Worm (Caenorhabditis elegans) whole organism, early embryonic: ENCODE measurements around the gene C56A3.8.

Source experiments
- B0310.2 ChIP-seq: sonication (generic microtip); optimal IDR thresholded peaks from 2 replicates; lab custom pipeline; 2016; ENCODE audit warnings: mild to moderate bottlenecking, missing genetic modification characterization, missing compliant biosample characterization
- F13C5.2 ChIP-seq: sonication (generic microtip); optimal IDR thresholded peaks from 2 replicates; lab custom pipeline; 2017; ENCODE audit warnings: mild to moderate bottlenecking, missing genetic modification characterization, inconsistent platforms, missing compliant biosample characterization
- aly-1 ChIP-seq: sonication (generic microtip); optimal IDR thresholded peaks from 2 replicates; lab custom pipeline; 2016; ENCODE audit warnings: missing genetic modification characterization, missing compliant biosample characterization
- ama-1 ChIP-seq: fragments of 150-350 bp; optimal IDR thresholded peaks from 2 replicates; lab custom pipeline; 2014
- ceh-13 ChIP-seq: fragments of 200-800 bp; sonication (Bioruptor generic); optimal IDR thresholded peaks from 2 replicates; lab custom pipeline; 2018; ENCODE audit warnings: mild to moderate bottlenecking, missing genetic modification characterization, missing compliant biosample characterization
- ceh-36 ChIP-seq: sonication (generic microtip); optimal IDR thresholded peaks from 2 replicates; lab custom pipeline; 2016; ENCODE audit warnings: missing genetic modification characterization, inconsistent platforms, missing compliant biosample characterization
- ets-7 ChIP-seq: sonication (generic microtip); optimal IDR thresholded peaks from 2 replicates; lab custom pipeline; 2016; ENCODE audit warnings: missing genotype, missing genetic modification characterization, missing compliant biosample characterization
- flt-1 ChIP-seq: fragments of 200-800 bp; sonication (Bioruptor generic); IDR thresholded peaks from 2 replicates; pipeline ENCODE4 v1.3.6; 2022; ENCODE audit warnings: missing genetic modification characterization, missing compliant biosample characterization
- hmbx-1 ChIP-seq: sonication (generic microtip); optimal IDR thresholded peaks from 2 replicates; lab custom pipeline; 2016; ENCODE audit warnings: mild to moderate bottlenecking, missing genetic modification characterization, missing compliant biosample characterization
- hmg-4 ChIP-seq: fragments of 200-800 bp; sonication (Bioruptor generic); optimal IDR thresholded peaks from 2 replicates; lab custom pipeline; 2018; ENCODE audit warnings: mild to moderate bottlenecking, missing genetic modification characterization, missing compliant biosample characterization
- hnd-1 ChIP-seq: sonication (generic microtip); optimal IDR thresholded peaks from 2 replicates; lab custom pipeline; 2016; ENCODE audit warnings: missing genetic modification characterization, missing compliant biosample characterization
- pes-1 ChIP-seq: fragments of 200-800 bp; sonication (Bioruptor generic); IDR thresholded peaks from 2 replicates; pipeline ENCODE4 v1.3.6; 2022; ENCODE audit warnings: missing genetic modification reagents, missing genetic modification characterization, missing compliant biosample characterization
- scrt-1 ChIP-seq: fragments of 200-800 bp; sonication (Bioruptor generic); IDR thresholded peaks from 2 replicates; pipeline ENCODE4 v1.3.6; 2022; ENCODE audit warnings: missing genetic modification characterization, missing compliant biosample characterization
- sea-1 ChIP-seq: fragments of 200-800 bp; sonication (Bioruptor generic); conservative IDR thresholded peaks from 2 replicates; pipeline ENCODE4 v1.3.6; 2022; ENCODE audit warnings: missing genetic modification characterization, missing compliant biosample characterization
- tbx-11 ChIP-seq: fragments of 200-800 bp; sonication (Bioruptor generic); IDR thresholded peaks from 2 replicates; pipeline ENCODE4 v1.3.6; 2022; ENCODE audit warnings: missing genetic modification characterization, missing compliant biosample characterization
- tbx-37 ChIP-seq: fragments of 200-800 bp; sonication (Bioruptor generic); conservative IDR thresholded peaks from 2 replicates; pipeline ENCODE4 v1.3.6; 2022; ENCODE audit warnings: missing genetic modification reagents, missing genetic modification characterization, missing compliant biosample characterization
- tra-4 ChIP-seq: sonication (generic microtip); optimal IDR thresholded peaks from 2 replicates; lab custom pipeline; 2017; ENCODE audit warnings: missing genetic modification characterization, missing compliant biosample characterization

The C56A3.8 gene

ce11 chrV:13551601-13552000 is 8.5 kb upstream of the C56A3.8 start, which contains the start of the genes C56A3.4 and C56A3.5:
Gene C56A3.4, minus strand, starts transcription at chrV:13551754.
Gene C56A3.5, plus strand, starts transcription at chrV:13551967.
- TF ChIP-seq ceh-36 (tag; lab: Kevin White, UChicago): no peak
- TF ChIP-seq aly-1 (tag; lab: Kevin White, UChicago): no peak
- TF ChIP-seq F13C5.2 (tag; lab: Kevin White, UChicago): no peak
- no peak for TF ChIP-seq ama-1 (lab: Kevin White, UChicago)

DNA sequence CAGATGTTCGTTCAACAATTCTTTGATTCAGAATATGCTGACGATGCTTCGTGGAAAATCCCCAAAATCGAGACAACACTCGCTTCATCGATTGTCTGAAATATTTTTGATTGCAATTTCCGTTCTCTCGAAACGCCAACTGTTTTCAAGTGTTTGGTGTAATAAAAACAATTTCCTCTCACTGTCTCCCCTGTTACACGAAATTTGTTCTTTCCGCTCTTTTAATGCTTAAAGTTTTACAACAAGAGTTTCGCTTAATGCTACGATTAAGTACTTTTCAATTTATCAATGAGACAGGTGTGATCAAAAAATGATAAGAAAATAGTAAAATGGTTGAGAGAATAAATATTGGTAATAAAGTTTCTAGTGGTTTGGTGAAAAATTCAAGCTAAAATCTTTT is 3.8 kb upstream of the C56A3.8 start, which contains the start of gene C56A3.6:
Gene C56A3.6 (minus strand): TSS at position 101 of the 400 bp plus-strand sequence.
- no peak for TF ChIP-seq ets-7 (tag; lab: Kevin White, UChicago)
- TF ChIP-seq ceh-13: no peak
- TF ChIP-seq tbx-37 (GFP tag; lab: Robert Waterston, UW): no peak
- no peak for TF ChIP-seq hmbx-1 (tag; lab: Kevin White, UChicago)
- no peak for TF ChIP-seq pes-1 (GFP tag; lab: Robert Waterston, UW)
- no peak for TF ChIP-seq scrt-1 (GFP tag; lab: Robert Waterston, UW)

ce11 chrV:13556746-13557145 is 3.3 kb upstream of the C56A3.8 start, which contains the start of gene cav-2:
Gene cav-2, plus strand, starts transcription at chrV:13557104.
- TF ChIP-seq F13C5.2 (tag; lab: Kevin White, UChicago) (no peak), ceh-13 (no peak), hmbx-1 (tag; lab: Kevin White, UChicago) (no peak), ceh-36 (tag; lab: Kevin White, UChicago) (no peak), tbx-11 (GFP tag; lab: Robert Waterston, UW) (no peak), pes-1 (GFP tag; lab: Robert Waterston, UW) (no peak; the same call in 1 of the 2 replicates), flt-1 (GFP tag; lab: Robert Waterston, UW) (no peak), sea-1 (no peak), aly-1 (tag; lab: Kevin White, UChicago) (no peak), tbx-37 (GFP tag; lab: Robert Waterston, UW) (peak; percentile 63), tra-4 (tag; lab: Kevin White, UChicago) (no peak), scrt-1 (GFP tag; lab: Robert Waterston, UW) (peak; percentile 52; the same call in 1 of the 2 replicates), hmg-4 (GFP tag; lab: Kevin White, UChicago) (no peak), hnd-1 (tag; lab: Kevin White, UChicago) (no peak)

ce11 chrV:13562748-13563147 is 2.7 kb downstream of the C56A3.8 start:
- TF ChIP-seq sea-1: no peak
- TF ChIP-seq hmbx-1 (tag; lab: Kevin White, UChicago): no peak
- no peak for TF ChIP-seq tra-4 (tag; lab: Kevin White, UChicago)
- no peak for TF ChIP-seq ets-7 (tag; lab: Kevin White, UChicago)
- TF ChIP-seq B0310.2: no peak
- no peak for TF ChIP-seq flt-1 (GFP tag; lab: Robert Waterston, UW)
- TF ChIP-seq ceh-36 (tag; lab: Kevin White, UChicago): no peak
- no peak for TF ChIP-seq hnd-1 (tag; lab: Kevin White, UChicago)
- no peak for TF ChIP-seq tbx-11 (GFP tag; lab: Robert Waterston, UW)
- no peak for TF ChIP-seq ceh-13
- no peak for TF ChIP-seq hmg-4 (GFP tag; lab: Kevin White, UChicago)
- no peak for TF ChIP-seq aly-1 (tag; lab: Kevin White, UChicago)
- no peak for TF ChIP-seq F13C5.2 (tag; lab: Kevin White, UChicago)
- no peak for TF ChIP-seq ama-1 (lab: Kevin White, UChicago)
- TF ChIP-seq tbx-37 (GFP tag; lab: Robert Waterston, UW): no peak
- no peak for TF ChIP-seq pes-1 (GFP tag; lab: Robert Waterston, UW)
- TF ChIP-seq scrt-1 (GFP tag; lab: Robert Waterston, UW): no peak

ce11 chrV:13563841-13564240 is 3.8 kb downstream of the C56A3.8 start, which contains the start of gene grl-17:
Gene grl-17, minus strand, starts transcription at chrV:13563941.
- TF ChIP-seq hnd-1 (tag; lab: Kevin White, UChicago): no peak
- TF ChIP-seq tbx-37 (GFP tag; lab: Robert Waterston, UW): no peak
- TF ChIP-seq ama-1 (lab: Kevin White, UChicago): no peak
- no peak for TF ChIP-seq B0310.2
- TF ChIP-seq hmg-4 (GFP tag; lab: Kevin White, UChicago): no peak
- no peak for TF ChIP-seq tbx-11 (GFP tag; lab: Robert Waterston, UW)
- no peak for TF ChIP-seq aly-1 (tag; lab: Kevin White, UChicago)
- TF ChIP-seq sea-1: no peak
- no peak for TF ChIP-seq hmbx-1 (tag; lab: Kevin White, UChicago)
- TF ChIP-seq flt-1 (GFP tag; lab: Robert Waterston, UW): no peak
- no peak for TF ChIP-seq tra-4 (tag; lab: Kevin White, UChicago)
- no peak for TF ChIP-seq F13C5.2 (tag; lab: Kevin White, UChicago)
- TF ChIP-seq pes-1 (GFP tag; lab: Robert Waterston, UW): no peak
- no peak for TF ChIP-seq ceh-13

DNA sequence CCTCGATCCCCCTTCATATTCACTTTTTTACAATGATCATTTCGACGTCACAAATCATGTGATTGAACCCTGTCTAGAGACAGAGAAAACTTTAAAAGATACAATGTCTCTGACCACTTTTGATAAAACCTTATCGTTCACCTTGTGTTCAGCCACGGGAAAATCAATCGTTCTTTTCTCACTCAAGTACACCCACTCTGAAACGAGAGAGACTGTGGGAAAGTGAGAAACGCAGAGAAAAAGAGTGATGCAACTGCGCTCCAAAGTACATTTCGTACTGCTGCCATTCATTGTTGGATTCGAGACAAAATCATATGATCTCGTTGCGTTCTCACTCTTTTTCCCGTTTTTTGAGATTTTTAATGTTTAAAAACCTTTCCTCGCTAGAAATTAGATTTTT is 5.1 kb downstream of the C56A3.8 start:
- TF ChIP-seq ets-7 (tag; lab: Kevin White, UChicago) (no peak), tra-4 (tag; lab: Kevin White, UChicago) (no peak), ceh-13 (no peak), hnd-1 (tag; lab: Kevin White, UChicago) (no peak), tbx-11 (GFP tag; lab: Robert Waterston, UW) (no peak), tbx-37 (GFP tag; lab: Robert Waterston, UW) (no peak), ama-1 (lab: Kevin White, UChicago) (no peak), sea-1 (no peak), aly-1 (tag; lab: Kevin White, UChicago) (no peak), flt-1 (GFP tag; lab: Robert Waterston, UW) (no peak), F13C5.2 (tag; lab: Kevin White, UChicago) (no peak), ceh-36 (tag; lab: Kevin White, UChicago) (no peak), hmg-4 (GFP tag; lab: Kevin White, UChicago) (no peak), pes-1 (GFP tag; lab: Robert Waterston, UW) (no peak), hmbx-1 (tag; lab: Kevin White, UChicago) (no peak), B0310.2 (no peak), scrt-1 (GFP tag; lab: Robert Waterston, UW) (no peak)

DNA sequence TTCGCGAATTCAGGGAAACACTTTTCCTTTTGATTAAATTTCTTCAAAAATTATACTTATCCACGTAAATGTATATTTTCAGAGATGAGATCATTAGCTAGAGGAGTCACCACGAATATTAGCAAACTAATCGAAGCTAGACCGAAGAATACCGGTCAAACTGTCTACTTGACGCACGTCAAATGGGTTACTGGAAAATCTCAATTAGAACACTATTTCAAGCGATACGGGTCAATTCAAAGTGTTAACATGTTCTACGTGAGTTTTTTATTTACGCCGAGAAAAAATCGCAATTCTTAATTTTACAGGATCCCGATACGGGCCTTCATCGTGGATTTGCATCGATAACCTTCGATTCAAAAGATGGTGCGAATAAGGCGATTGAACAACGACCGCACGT is 5.7 kb downstream of the C56A3.8 start, which contains the start of gene slrp-1:
Gene slrp-1 (plus strand): TSS at position 83 of the 400 bp plus-strand sequence.
- TF ChIP-seq flt-1 (GFP tag; lab: Robert Waterston, UW) (no peak), hmg-4 (GFP tag; lab: Kevin White, UChicago) (no peak), hmbx-1 (tag; lab: Kevin White, UChicago) (no peak), tbx-11 (GFP tag; lab: Robert Waterston, UW) (no peak), aly-1 (tag; lab: Kevin White, UChicago) (no peak)
